Fruit fly (Drosophila melanogaster) whole organism, wandering third instar larva: ENCODE results near the gene Or22a.

Source experiments
- Abd-B ChIP-seq: fragments of >200 bp; optimal IDR thresholded peaks from 2 replicates; lab custom pipeline; 2017; ENCODE audit warnings: missing biosample characterization, missing genetic modification characterization
- CG32264 ChIP-seq: fragments of 200-800 bp; sonication (Bioruptor generic); optimal IDR thresholded peaks from 2 replicates; lab custom pipeline; 2016; ENCODE audit warnings: missing biosample characterization, missing genetic modification characterization
- CG9705 ChIP-seq: fragments of 200-800 bp; sonication (Bioruptor generic); optimal IDR thresholded peaks from 2 replicates; lab custom pipeline; 2018; ENCODE audit warnings: missing biosample characterization, mild to moderate bottlenecking, missing genetic modification characterization
- CrebA ChIP-seq: fragments of 200-800 bp; sonication (Bioruptor generic); optimal IDR thresholded peaks from 2 replicates; lab custom pipeline; 2016; ENCODE audit warnings: missing biosample characterization, mild to moderate bottlenecking, missing genetic modification characterization, borderline replicate concordance
- Dfd ChIP-seq: fragments of >200 bp; optimal IDR thresholded peaks from 2 replicates; lab custom pipeline; 2017; ENCODE audit warnings: missing biosample characterization, missing genetic modification characterization
- Dif ChIP-seq: fragments of 200-275, 200-300 bp; sonication (Bioruptor generic); optimal IDR thresholded peaks from 2 replicates; lab custom pipeline; 2018; ENCODE audit warnings: missing biosample characterization, missing genetic modification characterization; ENCODE audit not compliant: partially characterized antibody
- GATAd ChIP-seq: sonication (Bioruptor generic); optimal IDR thresholded peaks from 2 replicates; lab custom pipeline; 2016; ENCODE audit warnings: missing biosample characterization, missing genetic modification characterization
- HLH106 ChIP-seq: fragments of 200-800 bp; optimal IDR thresholded peaks from 3 replicates; lab custom pipeline; 2019; ENCODE audit warnings: missing biosample characterization, mild to moderate bottlenecking, missing genetic modification characterization, moderate library complexity
- Hnf4 ChIP-seq: fragments of 200-800 bp; sonication (Bioruptor generic); optimal IDR thresholded peaks from 2 replicates; lab custom pipeline; 2016; ENCODE audit warnings: missing biosample characterization, mild to moderate bottlenecking, missing genetic modification characterization
- Hr78 ChIP-seq: fragments of >200 bp; optimal IDR thresholded peaks from 2 replicates; lab custom pipeline; 2017; ENCODE audit warnings: missing biosample characterization, missing genetic modification characterization
- Hr83 ChIP-seq: fragments of 200-300 bp; sonication (Bioruptor generic); optimal IDR thresholded peaks from 2 replicates; lab custom pipeline; 2016; ENCODE audit warnings: missing biosample characterization, mild to moderate bottlenecking, missing genetic modification characterization, moderate library complexity; ENCODE audit not compliant: poor library complexity, severe bottlenecking
- Jra ChIP-seq: sonication (Bioruptor generic); optimal IDR thresholded peaks from 2 replicates; lab custom pipeline; 2016; ENCODE audit warnings: missing biosample characterization, missing genetic modification characterization
- Mio ChIP-seq: sonication (Bioruptor generic); optimal IDR thresholded peaks from 2 replicates; lab custom pipeline; 2016; ENCODE audit warnings: missing biosample characterization, missing genetic modification characterization
- Myc ChIP-seq: fragments of >200 bp; optimal IDR thresholded peaks from 2 replicates; lab custom pipeline; 2017
- N ChIP-seq: fragments of >200 bp; optimal IDR thresholded peaks from 2 replicates; lab custom pipeline; 2018; ENCODE audit warnings: missing biosample characterization, missing external identifiers, missing genetic modification characterization
- OdsH ChIP-seq: fragments of 200-800 bp; sonication (Bioruptor generic); optimal IDR thresholded peaks from 2 replicates; lab custom pipeline; 2016; ENCODE audit warnings: missing biosample characterization, mild to moderate bottlenecking, missing genetic modification characterization
- Rel ChIP-seq, 2 experiments: fragments of 200-800 bp; sonication (Bioruptor generic) in 1 of 2; optimal IDR thresholded peaks; 2 replicates in 1 of 2; 3 replicates in 1 of 2; lab custom pipeline; 2016 to 2019; ENCODE audit warnings: mild to moderate bottlenecking in 2 of 2, missing biosample characterization in 2 of 2, missing genetic modification characterization in 2 of 2, moderate library complexity in 1 of 2
- Sp1 ChIP-seq: fragments of 200-800 bp; sonication (Bioruptor generic); optimal IDR thresholded peaks from 3 replicates; lab custom pipeline; 2019; ENCODE audit warnings: missing biosample characterization, mild to moderate bottlenecking, missing genetic modification characterization, moderate library complexity
- Vsx2 ChIP-seq: fragments of 200-300, 225-300 bp; sonication (Bioruptor generic); optimal IDR thresholded peaks from 2 replicates; lab custom pipeline; 2018; ENCODE audit warnings: missing biosample characterization, missing genetic modification characterization; ENCODE audit not compliant: partially characterized antibody
- br ChIP-seq: fragments of 200-800 bp; sonication (Bioruptor generic); optimal IDR thresholded peaks from 2 replicates; lab custom pipeline; 2016; ENCODE audit warnings: missing biosample characterization, missing genetic modification characterization
- brk ChIP-seq: fragments of 200-800 bp; sonication (Bioruptor generic); optimal IDR thresholded peaks from 2 replicates; lab custom pipeline; 2016; ENCODE audit warnings: missing biosample characterization, mild to moderate bottlenecking, missing genetic modification characterization
- dl ChIP-seq, 2 experiments: fragments of 175-275, 200-275 bp in 1 of 2; fragments of 200-275 bp in 1 of 2; sonication (Bioruptor generic); optimal IDR thresholded peaks; lab custom pipeline; 2018; ENCODE audit warnings: mild to moderate bottlenecking in 2 of 2, missing biosample characterization in 2 of 2, missing genetic modification characterization in 2 of 2, moderate library complexity in 2 of 2; ENCODE audit not compliant: partially characterized antibody in 2 of 2, insufficient read depth in 1 of 2
- dmrt93B ChIP-seq: fragments of 200-800 bp; sonication (Bioruptor generic); optimal IDR thresholded peaks from 2 replicates; lab custom pipeline; 2018; ENCODE audit warnings: missing biosample characterization, mild to moderate bottlenecking, missing genetic modification characterization
- dsf ChIP-seq: sonication (Bioruptor generic); optimal IDR thresholded peaks from 2 replicates; lab custom pipeline; 2016; ENCODE audit warnings: missing biosample characterization, missing genetic modification characterization, borderline replicate concordance
- ey ChIP-seq: fragments of 200-800 bp; sonication (Bioruptor generic); optimal IDR thresholded peaks from 2 replicates; lab custom pipeline; 2016; ENCODE audit warnings: missing biosample characterization, missing genetic modification characterization
- foxo ChIP-seq, 2 experiments: fragments of 200-800 bp; sonication (Bioruptor generic); optimal IDR thresholded peaks; 2 replicates in 1 of 2; 3 replicates in 1 of 2; lab custom pipeline; 2016 to 2017; ENCODE audit warnings: missing biosample characterization in 2 of 2, missing genetic modification characterization in 2 of 2
- fru ChIP-seq: fragments of 200-800 bp; sonication (Bioruptor generic); optimal IDR thresholded peaks from 3 replicates; lab custom pipeline; 2016; ENCODE audit warnings: missing biosample characterization, mild to moderate bottlenecking, missing genetic modification characterization
- h ChIP-seq: fragments of 200-800 bp; sonication (Bioruptor generic); optimal IDR thresholded peaks from 3 replicates; lab custom pipeline; 2016; ENCODE audit warnings: missing biosample characterization, mild to moderate bottlenecking, missing genetic modification characterization
- jim ChIP-seq: fragments of 175-275, 200-325 bp; sonication (Bioruptor generic); optimal IDR thresholded peaks from 2 replicates; lab custom pipeline; 2016; ENCODE audit warnings: missing biosample characterization, mild to moderate bottlenecking, missing genetic modification characterization
- lola ChIP-seq: fragments of >200 bp; optimal IDR thresholded peaks from 2 replicates; lab custom pipeline; 2017; ENCODE audit warnings: missing biosample characterization, missing genetic modification characterization
- pan ChIP-seq: fragments of >200 bp; optimal IDR thresholded peaks from 2 replicates; lab custom pipeline; 2017
- psq ChIP-seq: fragments of 200-800 bp; sonication (Bioruptor generic); optimal IDR thresholded peaks from 3 replicates; lab custom pipeline; 2017; ENCODE audit warnings: missing biosample characterization, mild to moderate bottlenecking, missing genetic modification characterization, moderate library complexity
- rgr ChIP-seq: fragments of 200-800 bp; sonication (Bioruptor generic); optimal IDR thresholded peaks from 3 replicates; lab custom pipeline; 2016; ENCODE audit warnings: missing biosample characterization, mild to moderate bottlenecking, missing genetic modification characterization
- sage ChIP-seq: fragments of 200-800 bp; sonication (Bioruptor generic); optimal IDR thresholded peaks from 2 replicates; lab custom pipeline; 2016; ENCODE audit warnings: missing biosample characterization, mild to moderate bottlenecking, missing genetic modification characterization
- sv ChIP-seq: fragments of 200-800 bp; sonication (Bioruptor generic); optimal IDR thresholded peaks from 3 replicates; lab custom pipeline; 2016; ENCODE audit warnings: missing biosample characterization, missing genetic modification characterization
- tai ChIP-seq: sonication (Bioruptor generic); optimal IDR thresholded peaks from 2 replicates; lab custom pipeline; 2016; ENCODE audit warnings: missing biosample characterization, missing genetic modification characterization
- usp ChIP-seq: fragments of >200 bp; optimal IDR thresholded peaks from 2 replicates; lab custom pipeline; 2017; ENCODE audit warnings: missing biosample characterization, missing genetic modification characterization
- woc ChIP-seq: sonication (Bioruptor generic); optimal IDR thresholded peaks from 2 replicates; lab custom pipeline; 2016; ENCODE audit warnings: missing biosample characterization, mild to moderate bottlenecking, missing genetic modification characterization

Gene Or22a

dm6 chr2L:1478488-1478887 is 41.8 kb upstream of the Or22a start:
- TF ChIP-seq tai (no peak), sv (no peak), dsf (no peak), pan (lab: Kevin White, UChicago) (no peak), CG32264 (no peak), N (no peak), OdsH (GFP tag; lab: Kevin White, UChicago) (no peak), lola (GFP tag; lab: Kevin White, UChicago) (no peak), usp (GFP tag; lab: Kevin White, UChicago) (no peak), jim (no peak), HLH106 (tag; lab: Kevin White, UChicago) (no peak), CrebA (no peak), Abd-B (GFP tag; lab: Kevin White, UChicago) (no peak), rgr (GFP tag; lab: Kevin White, UChicago) (no peak), dl (GFP tag; optimal IDR thresholded peaks at IDR 0.05; lab: Kevin White, UChicago; ENCODE audit: insufficient read depth in 1 of 2, partially characterized antibody in 2 of 2) (no peak), Rel (GFP tag; optimal IDR thresholded peaks at IDR 0.05; lab: Kevin White, UChicago) (no peak), Rel (tag; optimal IDR thresholded peaks at IDR 0.05; lab: Kevin White, UChicago) (no peak)
- TF ChIP-seq, all 38 proteins: peak for 0

DNA sequence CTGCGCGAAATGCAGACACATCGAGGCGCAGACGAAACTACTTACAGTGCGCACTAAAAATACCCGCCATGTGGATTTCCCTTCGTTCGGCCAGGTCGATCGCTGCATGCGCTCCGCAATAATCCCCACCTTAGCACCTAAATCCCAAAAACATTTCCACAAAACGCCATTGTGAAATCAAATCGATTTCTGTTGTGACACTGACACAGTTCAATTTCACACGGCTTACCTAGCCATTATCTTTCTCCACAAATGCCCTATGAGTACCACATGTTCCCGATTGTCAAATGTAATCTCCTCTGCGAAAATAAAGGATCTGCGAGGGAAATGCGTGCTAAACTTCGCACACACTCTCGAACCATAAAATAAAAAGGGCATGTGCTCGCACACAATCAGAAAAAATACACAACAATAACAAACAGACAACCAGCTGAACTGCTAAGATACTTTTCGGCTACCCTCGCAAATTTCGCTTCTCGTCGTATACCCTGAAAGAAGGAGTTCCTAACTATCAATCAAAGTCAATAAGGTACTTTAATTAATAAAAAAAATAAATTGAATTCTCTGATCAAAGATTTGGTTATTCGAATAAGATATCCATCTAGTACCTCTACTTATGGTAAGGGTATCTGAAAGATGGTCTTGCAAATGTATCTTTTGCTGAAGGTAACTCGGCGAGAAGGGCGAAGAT is 34.2 kb upstream of the Or22a start:
- TF ChIP-seq rgr (GFP tag; lab: Kevin White, UChicago) (peak; percentile 19), Rel (GFP tag; optimal IDR thresholded peaks at IDR 0.05; lab: Kevin White, UChicago) (no peak), Rel (tag; optimal IDR thresholded peaks at IDR 0.05; lab: Kevin White, UChicago) (no peak), sv (no peak), sage (no peak), HLH106 (tag; lab: Kevin White, UChicago) (peak; percentile 22), fru (GFP tag; lab: Kevin White, UChicago) (peak; percentile 71), dmrt93B (GFP tag; lab: Kevin White, UChicago) (peak; percentile 39), Sp1 (GFP tag; lab: Kevin White, UChicago) (peak; percentile 52), GATAd (GFP tag; lab: Kevin White, UChicago) (no peak), Vsx2 (GFP tag; lab: Kevin White, UChicago) (no peak), h (GFP tag; lab: Kevin White, UChicago) (peak; percentile 60), Hnf4 (GFP tag; lab: Kevin White, UChicago) (no peak), Hr78 (no peak), usp (GFP tag; lab: Kevin White, UChicago) (no peak), tai (no peak), OdsH (GFP tag; lab: Kevin White, UChicago) (peak; percentile 51), foxo (GFP tag; optimal IDR thresholded peaks at IDR 0.05; lab: Kevin White, UChicago) (peak in 1 of 2 experiments; percentile 59), dsf (no peak), Myc (lab: Kevin White, UChicago) (no peak), Dif (GFP tag; lab: Kevin White, UChicago) (no peak), jim (no peak), Mio (GFP tag; lab: Kevin White, UChicago) (no peak), Dfd (GFP tag; lab: Kevin White, UChicago) (no peak), CrebA (no peak), psq (GFP tag; lab: Kevin White, UChicago) (peak; percentile 56), Abd-B (GFP tag; lab: Kevin White, UChicago) (no peak), CG32264 (no peak), Jra (GFP tag; lab: Kevin White, UChicago) (no peak), Hr83 (GFP tag; lab: Kevin White, UChicago) (no peak), brk (GFP tag; lab: Kevin White, UChicago) (no peak), ey (GFP tag; lab: Kevin White, UChicago) (peak; percentile 51), woc (GFP tag; lab: Kevin White, UChicago) (peak; percentile 80), CG9705 (GFP tag; lab: Kevin White, UChicago) (no peak), lola (GFP tag; lab: Kevin White, UChicago) (no peak), pan (lab: Kevin White, UChicago) (no peak), dl (GFP tag; optimal IDR thresholded peaks at IDR 0.05; lab: Kevin White, UChicago; ENCODE audit: insufficient read depth in 1 of 2, partially characterized antibody in 2 of 2) (no peak), br (GFP tag; lab: Kevin White, UChicago) (peak; percentile 32), N (no peak)
